Worm (Caenorhabditis elegans): ENCODE measurements around the gene pho-1.

DNA sequence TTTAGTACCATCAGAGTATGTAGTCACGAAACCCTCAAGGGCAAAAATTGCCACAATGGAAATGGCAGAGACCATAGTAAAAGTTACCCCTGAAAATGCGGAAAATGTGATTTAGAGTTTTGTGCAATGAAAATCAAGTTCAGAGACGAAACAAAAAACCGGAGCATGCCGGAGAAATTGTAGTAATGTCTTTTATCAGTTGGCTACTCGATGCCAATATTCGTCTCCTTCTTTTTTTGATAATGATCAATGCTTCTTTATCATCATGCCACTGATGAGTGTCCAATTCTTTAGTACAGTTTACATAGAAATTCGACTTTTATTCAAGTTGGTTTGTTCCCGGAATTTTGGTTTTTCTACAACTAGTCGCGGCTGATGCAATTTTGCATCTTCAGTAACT lies at the start of gene pho-1:
- TF ChIP-seq ceh-36 (tag; optimal IDR thresholded peaks at IDR 0.05) (no peak), scrt-1 (GFP tag; IDR thresholded peaks at IDR 0.05) (no peak), ama-1 (optimal IDR thresholded peaks at IDR 0.05) (no peak), tbx-11 (GFP tag; IDR thresholded peaks at IDR 0.05) (no peak), F13C5.2 (tag; optimal IDR thresholded peaks at IDR 0.05) (no peak), pes-1 (GFP tag; IDR thresholded peaks at IDR 0.05) (no peak), hnd-1 (tag; optimal IDR thresholded peaks at IDR 0.05) (no peak), tra-4 (tag; optimal IDR thresholded peaks at IDR 0.05) (no peak), ceh-13 (GFP tag; optimal IDR thresholded peaks at IDR 0.05) (no peak), flt-1 (GFP tag; IDR thresholded peaks at IDR 0.05) (no peak), sea-1 (GFP tag; conservative IDR thresholded peaks at IDR 0.05) (no peak)

Measured in whole organism, early embryonic.